Fruit fly (Drosophila melanogaster): Measurements from ENCODE around the gene CG7483.

The CG7483 gene

dm6 chr3R:8343251-8343744 lies 30.3 kb downstream of the CG7483 start, which contains the start of the genes PNKP and COX7AL:
Gene PNKP (minus strand): TSS chr3R:8343516.
Gene COX7AL (plus strand): TSS chr3R:8343669.
- peak; percentile 59 for TF ChIP-seq rgr (GFP tag; optimal IDR thresholded peaks at IDR 0.05)
- TF ChIP-seq Dfd (GFP tag; optimal IDR thresholded peaks at IDR 0.05) = no peak

dm6 chr3R:8344174-8344573 lies 31.2 kb downstream of the CG7483 start, which contains the start of gene DppIII:
Gene DppIII (plus strand): TSS chr3R:8344400.
- TF ChIP-seq h (GFP tag; optimal IDR thresholded peaks at IDR 0.05) = no peak
- no peak for TF ChIP-seq Sp1 (GFP tag; optimal IDR thresholded peaks at IDR 0.05)
- TF ChIP-seq Hr78 (GFP tag; optimal IDR thresholded peaks at IDR 0.05) = no peak
- TF ChIP-seq Dif (GFP tag; optimal IDR thresholded peaks at IDR 0.05; ENCODE audit: partially characterized antibody) = no peak
- no peak for TF ChIP-seq Mio (GFP tag; optimal IDR thresholded peaks at IDR 0.05)
- TF ChIP-seq fru (GFP tag; optimal IDR thresholded peaks at IDR 0.05) = no peak
- TF ChIP-seq pan (optimal IDR thresholded peaks at IDR 0.05) = no peak
- TF ChIP-seq Jra (GFP tag; optimal IDR thresholded peaks at IDR 0.05) = no peak
- no peak for TF ChIP-seq N (GFP tag; optimal IDR thresholded peaks at IDR 0.05)
- no peak for TF ChIP-seq woc (GFP tag; optimal IDR thresholded peaks at IDR 0.05)
- TF ChIP-seq CG9705 (GFP tag; optimal IDR thresholded peaks at IDR 0.05) = no peak
- no peak for TF ChIP-seq Vsx2 (GFP tag; optimal IDR thresholded peaks at IDR 0.05; ENCODE audit: partially characterized antibody)
- TF ChIP-seq Hr83 (GFP tag; optimal IDR thresholded peaks at IDR 0.05; ENCODE audit: poor library complexity, severe bottlenecking) = no peak

- TF ChIP-seq ey (GFP tag; optimal IDR thresholded peaks at IDR 0.05) (no peak), dsf (GFP tag; optimal IDR thresholded peaks at IDR 0.05; ENCODE audit: borderline replicate concordance) (no peak), OdsH (GFP tag; optimal IDR thresholded peaks at IDR 0.05) (no peak), lola (GFP tag; optimal IDR thresholded peaks at IDR 0.05) (no peak), sv (GFP tag; optimal IDR thresholded peaks at IDR 0.05) (no peak), Jra (GFP tag; optimal IDR thresholded peaks at IDR 0.05) (no peak), woc (GFP tag; optimal IDR thresholded peaks at IDR 0.05) (no peak), Mio (GFP tag; optimal IDR thresholded peaks at IDR 0.05) (no peak), Hnf4 (GFP tag; optimal IDR thresholded peaks at IDR 0.05) (no peak), Hr83 (GFP tag; optimal IDR thresholded peaks at IDR 0.05; ENCODE audit: poor library complexity, severe bottlenecking) (no peak), Abd-B (GFP tag; optimal IDR thresholded peaks at IDR 0.05) (no peak), br (GFP tag; optimal IDR thresholded peaks at IDR 0.05) (no peak), HLH106 (tag; optimal IDR thresholded peaks at IDR 0.05) (no peak), h (GFP tag; optimal IDR thresholded peaks at IDR 0.05) (no peak), N (GFP tag; optimal IDR thresholded peaks at IDR 0.05) (no peak), pan (optimal IDR thresholded peaks at IDR 0.05) (no peak), Vsx2 (GFP tag; optimal IDR thresholded peaks at IDR 0.05; ENCODE audit: partially characterized antibody) (no peak), Hr78 (GFP tag; optimal IDR thresholded peaks at IDR 0.05) (no peak)
These were observed 34.3 kb downstream of the CG7483 start, which contains the start of gene CG7352 for dm6 chr3R:8347279-8347678. Gene CG7352 (plus strand): TSS chr3R:8347579.

- no peak for TF ChIP-seq N (GFP tag; optimal IDR thresholded peaks at IDR 0.05)
- no peak for TF ChIP-seq psq (GFP tag; optimal IDR thresholded peaks at IDR 0.05)
- TF ChIP-seq jim (GFP tag; optimal IDR thresholded peaks at IDR 0.05) = no peak
- no peak for TF ChIP-seq Myc (optimal IDR thresholded peaks at IDR 0.05)
- no peak for TF ChIP-seq HLH106 (tag; optimal IDR thresholded peaks at IDR 0.05)
- TF ChIP-seq Hnf4 (GFP tag; optimal IDR thresholded peaks at IDR 0.05) = no peak
- TF ChIP-seq fru (GFP tag; optimal IDR thresholded peaks at IDR 0.05) = no peak
- TF ChIP-seq CG9705 (GFP tag; optimal IDR thresholded peaks at IDR 0.05) = no peak
- no peak for TF ChIP-seq CrebA (GFP tag; optimal IDR thresholded peaks at IDR 0.05; ENCODE audit: borderline replicate concordance)
- no peak for TF ChIP-seq GATAd (GFP tag; optimal IDR thresholded peaks at IDR 0.05)
- TF ChIP-seq Rel (GFP tag; optimal IDR thresholded peaks at IDR 0.05) = no peak
- no peak for TF ChIP-seq Rel (tag; optimal IDR thresholded peaks at IDR 0.05)
- no peak for TF ChIP-seq Hr78 (GFP tag; optimal IDR thresholded peaks at IDR 0.05)
- TF ChIP-seq tai (GFP tag; optimal IDR thresholded peaks at IDR 0.05) = no peak
- TF ChIP-seq lola (GFP tag; optimal IDR thresholded peaks at IDR 0.05) = no peak
- TF ChIP-seq dsf (GFP tag; optimal IDR thresholded peaks at IDR 0.05; ENCODE audit: borderline replicate concordance) = no peak
- TF ChIP-seq Vsx2 (GFP tag; optimal IDR thresholded peaks at IDR 0.05; ENCODE audit: partially characterized antibody) = no peak
- TF ChIP-seq sage (GFP tag; optimal IDR thresholded peaks at IDR 0.05) = no peak
- TF ChIP-seq woc (GFP tag; optimal IDR thresholded peaks at IDR 0.05) = no peak
These were observed 34.8 kb downstream of the CG7483 start for dm6 chr3R:8347835-8348234.

DNA sequence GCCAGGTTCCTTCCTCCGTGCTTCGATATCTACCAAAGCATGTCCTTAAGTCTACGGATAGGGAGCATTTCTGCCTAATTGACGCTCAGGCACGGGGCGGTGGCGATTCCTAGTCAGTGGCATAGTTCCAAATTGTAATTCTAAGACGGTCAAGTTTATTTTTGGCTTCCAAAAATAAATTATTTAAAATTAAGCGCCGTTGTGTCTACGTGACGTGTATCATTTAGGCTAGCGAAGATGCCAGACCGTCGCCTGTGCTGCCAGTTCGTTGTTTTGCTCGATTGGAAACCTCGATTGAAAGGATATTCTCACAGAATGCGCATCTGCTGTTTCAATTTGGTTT lies 36.1 kb downstream of the CG7483 start:
- TF ChIP-seq Hr78 (GFP tag; optimal IDR thresholded peaks at IDR 0.05) = no peak
- no peak for TF ChIP-seq jim (GFP tag; optimal IDR thresholded peaks at IDR 0.05)
- TF ChIP-seq fru (GFP tag; optimal IDR thresholded peaks at IDR 0.05) = no peak
